Worm (Caenorhabditis elegans) whole organism, L2 larva: ENCODE measurements around the gene C17C3.3.
A peak's percentile ranks its signal among the peaks of the same experiment; 100 is the strongest.

Experiments used
- C34F6.9 ChIP-seq: fragments of 150-350 bp; optimal IDR thresholded peaks from 2 replicates; lab custom pipeline; 2014; ENCODE audit warnings: missing biosample characterization, missing genetic modification characterization
- F13H6.1 ChIP-seq: sonication (generic microtip); optimal IDR thresholded peaks from 2 replicates; lab custom pipeline; 2016; ENCODE audit warnings: missing genetic modification characterization, missing compliant biosample characterization
- R02D3.7 ChIP-seq: fragments of 150-350 bp; optimal IDR thresholded peaks from 2 replicates; lab custom pipeline; 2014; ENCODE audit warnings: missing biosample characterization, missing genetic modification characterization
- Y55F3AM.14 ChIP-seq: fragments of 200-800 bp; sonication (Bioruptor generic); optimal IDR thresholded peaks from 2 replicates; lab custom pipeline; 2018; ENCODE audit warnings: mild to moderate bottlenecking, missing genetic modification characterization, missing compliant biosample characterization
- alr-1 ChIP-seq: fragments of 150-350 bp; optimal IDR thresholded peaks from 2 replicates; lab custom pipeline; 2014; ENCODE audit warnings: missing biosample characterization, missing genetic modification characterization
- aly-2 ChIP-seq: fragments of 150-350 bp; optimal IDR thresholded peaks from 2 replicates; lab custom pipeline; 2014; ENCODE audit warnings: missing biosample characterization, missing genetic modification characterization
- blmp-1 ChIP-seq: sonication (generic microtip); optimal IDR thresholded peaks from 2 replicates; lab custom pipeline; 2017; ENCODE audit warnings: missing genetic modification characterization, mild to moderate bottlenecking, missing compliant biosample characterization, antibody characterized with exemption, moderate library complexity; ENCODE audit not compliant: insufficient read depth
- ceh-82 ChIP-seq: fragments of 150-350 bp; optimal IDR thresholded peaks from 2 replicates; lab custom pipeline; 2014; ENCODE audit warnings: missing biosample characterization, missing genetic modification characterization
- crh-2 ChIP-seq: sonication (generic microtip); optimal IDR thresholded peaks from 2 replicates; lab custom pipeline; 2017; ENCODE audit warnings: missing biosample characterization, missing genetic modification characterization
- dmd-4 ChIP-seq: sonication (generic microtip); optimal IDR thresholded peaks from 2 replicates; lab custom pipeline; 2017; ENCODE audit warnings: missing biosample characterization, missing genetic modification characterization
- elt-1 ChIP-seq: fragments of 150-350 bp; optimal IDR thresholded peaks from 2 replicates; lab custom pipeline; 2014; ENCODE audit warnings: missing biosample characterization, missing genetic modification characterization
- elt-3 ChIP-seq: sonication (generic microtip); optimal IDR thresholded peaks from 2 replicates; lab custom pipeline; 2017; ENCODE audit warnings: missing biosample characterization, missing genetic modification characterization
- fos-1 ChIP-seq: fragments of 150-350 bp; optimal IDR thresholded peaks from 2 replicates; lab custom pipeline; 2014; ENCODE audit warnings: missing biosample characterization, missing genetic modification characterization
- gmeb-1 ChIP-seq: fragments of 150-350 bp; optimal IDR thresholded peaks from 2 replicates; lab custom pipeline; 2014; ENCODE audit warnings: missing biosample characterization, missing genetic modification characterization
- lin-11 ChIP-seq: fragments of 150-350 bp; sonication (generic microtip); optimal IDR thresholded peaks from 2 replicates; lab custom pipeline; 2014; ENCODE audit warnings: missing biosample characterization, missing genetic modification characterization, inconsistent platforms, mixed read lengths
- lin-13 ChIP-seq: fragments of 150-350 bp; optimal IDR thresholded peaks from 2 replicates; lab custom pipeline; 2014; ENCODE audit warnings: missing biosample characterization, missing genetic modification reagents, missing genetic modification characterization
- lin-39 ChIP-seq: fragments of 150-350 bp; optimal IDR thresholded peaks from 2 replicates; lab custom pipeline; 2014; ENCODE audit warnings: missing biosample characterization, missing genetic modification reagents, missing genetic modification characterization
- lsy-2 ChIP-seq, 2 experiments: fragments of 150-350 bp in 1 of 2; sonication (generic microtip) in 1 of 2; optimal IDR thresholded peaks; 2 replicates each; lab custom pipeline; 2014 to 2017; ENCODE audit warnings: missing biosample characterization in 2 of 2, missing genetic modification characterization in 2 of 2
- mab-5 ChIP-seq: fragments of 150-350 bp; optimal IDR thresholded peaks from 2 replicates; lab custom pipeline; 2014; ENCODE audit warnings: missing biosample characterization, missing genetic modification characterization
- mbf-1 ChIP-seq: sonication (generic microtip); optimal IDR thresholded peaks from 2 replicates; lab custom pipeline; 2017; ENCODE audit warnings: missing biosample characterization, missing genetic modification characterization
- mdl-1 ChIP-seq, 2 experiments: fragments of 150-350 bp in 1 of 2; sonication (generic microtip) in 1 of 2; optimal IDR thresholded peaks; 2 replicates each; lab custom pipeline; 2017; ENCODE audit warnings: missing biosample characterization in 2 of 2, missing genetic modification characterization in 2 of 2
- nhr-10 ChIP-seq: sonication (generic microtip); optimal IDR thresholded peaks from 2 replicates; lab custom pipeline; 2017; ENCODE audit warnings: missing biosample characterization, missing genetic modification characterization
- nhr-11 ChIP-seq: fragments of 150-350 bp; optimal IDR thresholded peaks from 2 replicates; lab custom pipeline; 2014; ENCODE audit warnings: missing biosample characterization, missing genetic modification characterization
- nhr-12 ChIP-seq: fragments of 150-350 bp; optimal IDR thresholded peaks from 2 replicates; lab custom pipeline; 2014; ENCODE audit warnings: missing biosample characterization, missing genetic modification characterization
- nhr-21 ChIP-seq: fragments of 150-350 bp; optimal IDR thresholded peaks from 2 replicates; lab custom pipeline; 2014; ENCODE audit warnings: missing biosample characterization, missing genetic modification characterization
- nhr-237 ChIP-seq: fragments of 150-350 bp; optimal IDR thresholded peaks from 2 replicates; lab custom pipeline; 2014; ENCODE audit warnings: missing biosample characterization, missing genetic modification characterization
- nhr-6 ChIP-seq: fragments of 150-350 bp; optimal IDR thresholded peaks from 2 replicates; lab custom pipeline; 2014; ENCODE audit warnings: missing biosample characterization, missing genetic modification characterization
- nhr-77 ChIP-seq: fragments of 150-350 bp; optimal IDR thresholded peaks from 2 replicates; lab custom pipeline; 2014; ENCODE audit warnings: missing biosample characterization, missing genetic modification characterization
- sem-4 ChIP-seq: fragments of 150-350 bp; optimal IDR thresholded peaks from 2 replicates; lab custom pipeline; 2014; ENCODE audit warnings: missing biosample characterization, missing genetic modification reagents, missing genetic modification characterization
- skn-1 ChIP-seq: sonication (generic microtip); optimal IDR thresholded peaks from 2 replicates; lab custom pipeline; 2017; ENCODE audit warnings: missing biosample characterization, missing genetic modification characterization
- sma-3 ChIP-seq: sonication (generic microtip); optimal IDR thresholded peaks from 2 replicates; lab custom pipeline; 2016; ENCODE audit warnings: missing genetic modification reagents, missing genetic modification characterization, missing compliant biosample characterization
- sma-9 ChIP-seq, 2 experiments: fragments of 150-350 bp in 1 of 2; sonication (generic microtip) in 1 of 2; optimal IDR thresholded peaks; 2 replicates each; lab custom pipeline; 2014 to 2016; ENCODE audit warnings: missing genetic modification characterization in 2 of 2, mild to moderate bottlenecking in 1 of 2, missing biosample characterization in 1 of 2, missing compliant biosample characterization in 1 of 2, missing genetic modification reagents in 1 of 2, moderate library complexity in 1 of 2
- snpc-4 ChIP-seq: fragments of 150-350 bp; optimal IDR thresholded peaks from 2 replicates; lab custom pipeline; 2014; ENCODE audit warnings: missing biosample characterization, missing genetic modification characterization
- unc-62 ChIP-seq: fragments of 150-350 bp; optimal IDR thresholded peaks from 2 replicates; lab custom pipeline; 2014; ENCODE audit warnings: missing biosample characterization, missing genetic modification reagents, missing genetic modification characterization
- zag-1 ChIP-seq: fragments of 150-350 bp; optimal IDR thresholded peaks from 2 replicates; lab custom pipeline; 2014; ENCODE audit warnings: missing biosample characterization, missing genetic modification characterization
- ztf-1 ChIP-seq: fragments of 200-800 bp; sonication (Bioruptor generic); conservative IDR thresholded peaks from 2 replicates; pipeline ENCODE4 v1.3.6; 2022; ENCODE audit warnings: missing genetic modification characterization, missing compliant biosample characterization
- ztf-11 ChIP-seq: sonication (generic microtip); optimal IDR thresholded peaks from 2 replicates; lab custom pipeline; 2017; ENCODE audit warnings: missing biosample characterization, missing genetic modification characterization

Gene C17C3.3

ce11 chrII:5549746-5550145, 11.8 kb upstream of the C17C3.3 start, which contains the start of gene C17C3.6:
TSS of gene C17C3.6 (plus strand) at chrII:5550046.
- TF ChIP-seq crh-2 (tag; lab: Kevin White, UChicago), result no peak
- no peak for TF ChIP-seq nhr-6 (tag; lab: Kevin White, UChicago)
- TF ChIP-seq sma-3, result no peak
- no peak for TF ChIP-seq ceh-82
- no peak for TF ChIP-seq lin-13 (GFP tag; lab: Kevin White, UChicago)
- TF ChIP-seq ztf-11 (tag; lab: Kevin White, UChicago), result no peak
- no peak for TF ChIP-seq zag-1
- no peak for TF ChIP-seq mdl-1 (tag; optimal IDR thresholded peaks at IDR 0.05; lab: Kevin White, UChicago)
- no peak for TF ChIP-seq elt-1 (tag; lab: Kevin White, UChicago)
- no peak for TF ChIP-seq C34F6.9 (tag; lab: Kevin White, UChicago)
- TF ChIP-seq R02D3.7 (tag; lab: Kevin White, UChicago), result no peak
- no peak for TF ChIP-seq F13H6.1 (tag; lab: Kevin White, UChicago)
- TF ChIP-seq, all 48 proteins: peak for 0

- TF ChIP-seq ztf-11 (tag; lab: Kevin White, UChicago) (no peak), nhr-10 (tag; lab: Kevin White, UChicago) (no peak), sma-9 (GFP tag; optimal IDR thresholded peaks at IDR 0.05; lab: Kevin White, UChicago) (no peak), sma-9 (tag; optimal IDR thresholded peaks at IDR 0.05; lab: Kevin White, UChicago) (no peak), gmeb-1 (tag; lab: Kevin White, UChicago) (no peak), lin-39 (tag; lab: Kevin White, UChicago) (no peak), nhr-77 (tag; lab: Kevin White, UChicago) (no peak), lin-13 (GFP tag; lab: Kevin White, UChicago) (no peak), C34F6.9 (tag; lab: Kevin White, UChicago) (no peak), mbf-1 (tag; lab: Kevin White, UChicago) (no peak), snpc-4 (tag; lab: Kevin White, UChicago) (no peak), elt-1 (tag; lab: Kevin White, UChicago) (no peak)
These were observed 10.0 kb upstream of the C17C3.3 start, which contains the start of gene C17C3.5 for ce11 chrII:5551517-5551916. TSS of gene C17C3.5 (plus strand) at chrII:5551817.

- TF ChIP-seq crh-2 (tag; lab: Kevin White, UChicago) (peak; percentile 19), gmeb-1 (tag; lab: Kevin White, UChicago) (no peak), sma-9 (GFP tag; optimal IDR thresholded peaks at IDR 0.05; lab: Kevin White, UChicago) (peak; percentile 59), sma-9 (tag; optimal IDR thresholded peaks at IDR 0.05; lab: Kevin White, UChicago) (no peak), sem-4 (no peak), fos-1 (peak; percentile 64)
These were observed 8.0 kb upstream of the C17C3.3 start for ce11 chrII:5553531-5553930.

- TF ChIP-seq sma-9 (GFP tag; optimal IDR thresholded peaks at IDR 0.05; lab: Kevin White, UChicago) (no peak), sma-9 (tag; optimal IDR thresholded peaks at IDR 0.05; lab: Kevin White, UChicago) (no peak), mdl-1 (tag; optimal IDR thresholded peaks at IDR 0.05; lab: Kevin White, UChicago) (no peak), fos-1 (no peak), blmp-1 (tag; lab: Kevin White, UChicago) (no peak), lsy-2 (tag; optimal IDR thresholded peaks at IDR 0.05; lab: Kevin White, UChicago) (no peak), aly-2 (tag; lab: Kevin White, UChicago) (no peak), Y55F3AM.14 (GFP tag; lab: Kevin White, UChicago) (no peak), nhr-6 (tag; lab: Kevin White, UChicago) (no peak), dmd-4 (tag; lab: Kevin White, UChicago) (no peak), elt-3 (tag; lab: Kevin White, UChicago) (no peak), snpc-4 (tag; lab: Kevin White, UChicago) (no peak)
These were observed 7.2 kb upstream of the C17C3.3 start, which contains the start of gene ins-12 for ce11 chrII:5554317-5554716. TSS of gene ins-12 (plus strand) at chrII:5554617.

- TF ChIP-seq elt-1 (tag; lab: Kevin White, UChicago), result no peak
- TF ChIP-seq mab-5 (tag; lab: Kevin White, UChicago), result no peak
- no peak for TF ChIP-seq gmeb-1 (tag; lab: Kevin White, UChicago)
- no peak for TF ChIP-seq nhr-6 (tag; lab: Kevin White, UChicago)
- no peak for TF ChIP-seq sem-4
- TF ChIP-seq aly-2 (tag; lab: Kevin White, UChicago), result no peak
- no peak for TF ChIP-seq R02D3.7 (tag; lab: Kevin White, UChicago)
- TF ChIP-seq lin-11 (tag; lab: Kevin White, UChicago), result no peak
- TF ChIP-seq ztf-1 (GFP tag; lab: Robert Waterston, UW), result no peak
- TF ChIP-seq alr-1, result no peak
- no peak for TF ChIP-seq mdl-1 (tag; optimal IDR thresholded peaks at IDR 0.05; lab: Kevin White, UChicago)
- TF ChIP-seq nhr-237 (tag; lab: Kevin White, UChicago), result no peak
- TF ChIP-seq fos-1, result no peak
- TF ChIP-seq lin-13 (GFP tag; lab: Kevin White, UChicago), result no peak
- TF ChIP-seq nhr-12, result no peak
- TF ChIP-seq skn-1 (tag; lab: Kevin White, UChicago), result no peak
- TF ChIP-seq nhr-21, result no peak
- TF ChIP-seq snpc-4 (tag; lab: Kevin White, UChicago), result no peak
- TF ChIP-seq unc-62 (GFP tag; lab: Kevin White, UChicago), result no peak
- no peak for TF ChIP-seq nhr-11 (tag; lab: Kevin White, UChicago)
- TF ChIP-seq, all 48 proteins: peak for 0
These were observed 6.7 kb upstream of the C17C3.3 start for ce11 chrII:5554788-5555187.
